Fruit fly (Drosophila melanogaster) whole organism, embryonic: ENCODE results near the gene CG42512.
A peak's percentile ranks its signal among the peaks of the same experiment; 100 is the strongest.

ENCODE experiments used
- Atf6 ChIP-seq: fragments of 200-800 bp; sonication (Bioruptor generic); IDR thresholded peaks from 2 replicates; pipeline ENCODE4 v1.3.6; 2022; ENCODE audit warnings: missing biosample characterization, missing genetic modification characterization
- Awh ChIP-seq: fragments of 200-800 bp; sonication (Bioruptor generic); IDR thresholded peaks from 2 replicates; pipeline ENCODE4, ENCODE4 v1.3.6; 2022; ENCODE audit warnings: missing biosample characterization, missing genetic modification characterization
- CG1024 ChIP-seq: fragments of 200-800 bp; sonication (Bioruptor generic); IDR thresholded peaks from 2 replicates; pipeline ENCODE4 v1.3.6; 2022; ENCODE audit warnings: missing biosample characterization, missing genetic modification characterization
- CG10543 ChIP-seq: fragments of 200-800 bp; sonication (Bioruptor generic); optimal IDR thresholded peaks from 3 replicates; lab custom pipeline; 2017; ENCODE audit warnings: missing biosample characterization, mild to moderate bottlenecking, missing genetic modification characterization, moderate library complexity
- CG10565 ChIP-seq: fragments of 200-800 bp; sonication (Bioruptor generic); optimal IDR thresholded peaks from 3 replicates; lab custom pipeline; 2016; ENCODE audit warnings: missing biosample characterization, mild to moderate bottlenecking, missing genetic modification characterization
- CG11398 ChIP-seq: fragments of 200-800 bp; sonication (Bioruptor generic); optimal IDR thresholded peaks from 2 replicates; lab custom pipeline; 2016; ENCODE audit warnings: missing biosample characterization, missing genetic modification characterization
- CG11696 ChIP-seq: fragments of 200-800 bp; sonication (Bioruptor generic); IDR thresholded peaks from 2 replicates; pipeline ENCODE4 v1.3.6; 2022; ENCODE audit warnings: missing biosample characterization, missing genetic modification characterization
- CG12659 ChIP-seq: fragments of 200-800 bp; sonication (Bioruptor generic); optimal IDR thresholded peaks from 3 replicates; lab custom pipeline; 2017; ENCODE audit warnings: mild to moderate bottlenecking, missing biosample characterization, missing genetic modification reagents, missing genetic modification characterization
- CG13424 ChIP-seq: fragments of 200-800 bp; sonication (Bioruptor generic); optimal IDR thresholded peaks from 2 replicates; lab custom pipeline; 2019; ENCODE audit warnings: missing biosample characterization, mild to moderate bottlenecking, missing genetic modification characterization, moderate library complexity
- CG13624 ChIP-seq: fragments of 200-800 bp; sonication (Bioruptor generic); optimal IDR thresholded peaks from 2 replicates; lab custom pipeline; 2016; ENCODE audit warnings: missing biosample characterization, missing genetic modification characterization
- CG15011 ChIP-seq: fragments of 200-800 bp; sonication (Bioruptor generic); optimal IDR thresholded peaks from 3 replicates; lab custom pipeline; 2018; ENCODE audit warnings: missing biosample characterization, mild to moderate bottlenecking, missing genetic modification characterization
- CG15696 ChIP-seq: fragments of 200-800 bp; sonication (Bioruptor generic); optimal IDR thresholded peaks from 2 replicates; lab custom pipeline; 2019; ENCODE audit warnings: missing biosample characterization, mild to moderate bottlenecking, missing genetic modification characterization, moderate library complexity
- CG1647 ChIP-seq: fragments of 200-800 bp; sonication (Bioruptor generic); optimal IDR thresholded peaks from 3 replicates; lab custom pipeline; 2016; ENCODE audit warnings: missing biosample characterization, missing genetic modification characterization
- CG17359 ChIP-seq: fragments of 200-800 bp; sonication (Bioruptor generic); optimal IDR thresholded peaks from 3 replicates; lab custom pipeline; 2018; ENCODE audit warnings: missing biosample characterization, mild to moderate bottlenecking, missing genetic modification characterization, moderate library complexity
- CG18262 ChIP-seq: fragments of 200-800 bp; optimal IDR thresholded peaks from 3 replicates; lab custom pipeline; 2019; ENCODE audit warnings: missing biosample characterization, mild to moderate bottlenecking, missing genetic modification characterization, moderate library complexity
- CG34422 ChIP-seq: fragments of 200-800 bp; sonication (Bioruptor generic); IDR thresholded peaks from 3 replicates; pipeline ENCODE4 v1.3.6; 2022; ENCODE audit warnings: missing biosample characterization, missing genetic modification characterization
- CG3847 ChIP-seq: fragments of 200-800 bp; sonication (Bioruptor generic); IDR thresholded peaks from 2 replicates; pipeline ENCODE4 v1.3.6; 2022; ENCODE audit warnings: missing biosample characterization, missing genetic modification characterization
- CG6175 ChIP-seq: fragments of 200-800 bp; sonication (Bioruptor generic); IDR thresholded peaks from 3 replicates; pipeline ENCODE4 v1.3.6; 2022; ENCODE audit warnings: missing biosample characterization, missing genetic modification characterization
- CG6791 ChIP-seq: fragments of 200-800 bp; sonication (Bioruptor generic); IDR thresholded peaks from 3 replicates; pipeline ENCODE4 v1.3.6; 2022; ENCODE audit warnings: missing biosample characterization, missing genetic modification characterization; ENCODE audit not compliant: partially characterized antibody
- CG6854 ChIP-seq: fragments of 200-800 bp; sonication (Bioruptor generic); optimal IDR thresholded peaks from 3 replicates; lab custom pipeline; 2017; ENCODE audit warnings: missing biosample characterization, mild to moderate bottlenecking, missing genetic modification characterization
- CG7745 ChIP-seq: fragments of 200-800 bp; sonication (Bioruptor generic); optimal IDR thresholded peaks from 2 replicates; lab custom pipeline; 2018; ENCODE audit warnings: missing biosample characterization, mild to moderate bottlenecking, missing genetic modification characterization, moderate library complexity
- CG8089 ChIP-seq: fragments of 200-800 bp; sonication (Bioruptor generic); optimal IDR thresholded peaks from 3 replicates; lab custom pipeline; 2016; ENCODE audit warnings: missing biosample characterization, missing genetic modification characterization
- CG8924 ChIP-seq: fragments of 200-800 bp; optimal IDR thresholded peaks from 3 replicates; lab custom pipeline; 2019; ENCODE audit warnings: missing biosample characterization, mild to moderate bottlenecking, missing genetic modification characterization, moderate library complexity
- Deaf1 ChIP-seq: fragments of 200-800 bp; optimal IDR thresholded peaks from 3 replicates; lab custom pipeline; 2019; ENCODE audit warnings: missing biosample characterization, mild to moderate bottlenecking, missing genetic modification characterization, moderate library complexity
- Dfd ChIP-seq, 2 experiments: fragments of >200 bp; optimal IDR thresholded peaks; 2 replicates each; lab custom pipeline; 2017; ENCODE audit warnings: missing biosample characterization in 2 of 2, missing genetic modification characterization in 2 of 2
- Fer3 ChIP-seq: fragments of 200-800 bp; sonication (Bioruptor generic); optimal IDR thresholded peaks from 2 replicates; lab custom pipeline; 2018; ENCODE audit warnings: missing biosample characterization, mild to moderate bottlenecking, missing genetic modification characterization, moderate library complexity
- H15 ChIP-seq: fragments of 200-800 bp; sonication (Bioruptor generic); IDR thresholded peaks from 3 replicates; pipeline ENCODE4 v1.3.6; 2022; ENCODE audit warnings: missing biosample characterization, missing genetic modification characterization
- H2.0 ChIP-seq: fragments of 200-800 bp; sonication (Bioruptor generic); IDR thresholded peaks from 2 replicates; pipeline ENCODE4 v1.3.6; 2022; ENCODE audit warnings: missing biosample characterization, missing genetic modification characterization
- Hmr ChIP-seq: fragments of 200-800 bp; sonication (Bioruptor generic); optimal IDR thresholded peaks from 3 replicates; lab custom pipeline; 2017; ENCODE audit warnings: mild to moderate bottlenecking, missing biosample characterization, missing genetic modification reagents, missing genetic modification characterization
- Hr78 ChIP-seq, 2 experiments: fragments of 200-800 bp in 1 of 2; fragments of >200 bp in 1 of 2; sonication (Bioruptor generic) in 1 of 2; optimal IDR thresholded peaks; 2 replicates each; lab custom pipeline; 2017 to 2019; ENCODE audit warnings: missing biosample characterization in 2 of 2, missing genetic modification characterization in 2 of 2, mild to moderate bottlenecking in 1 of 2, moderate library complexity in 1 of 2
- MTF-1 ChIP-seq: fragments of 200-800 bp; sonication (Bioruptor generic); optimal IDR thresholded peaks from 2 replicates; lab custom pipeline; 2018; ENCODE audit warnings: missing biosample characterization, mild to moderate bottlenecking, missing genetic modification characterization, borderline replicate concordance
- Mad ChIP-seq: fragments of 200-800 bp; sonication (Bioruptor generic); optimal IDR thresholded peaks from 2 replicates; lab custom pipeline; 2016; ENCODE audit warnings: missing biosample characterization, missing genetic modification characterization
- Meics ChIP-seq: fragments of 200-800 bp; sonication (Bioruptor generic); optimal IDR thresholded peaks from 2 replicates; lab custom pipeline; 2017; ENCODE audit warnings: missing biosample characterization, mild to moderate bottlenecking, missing genetic modification characterization
- Neu2 ChIP-seq: fragments of 200-800 bp; sonication (Bioruptor generic); optimal IDR thresholded peaks from 3 replicates; lab custom pipeline; 2016; ENCODE audit warnings: missing biosample characterization, missing genetic modification characterization, borderline replicate concordance
- Ravus ChIP-seq: fragments of 200-800 bp; sonication (Bioruptor generic); IDR thresholded peaks from 2 replicates; pipeline ENCODE4 v1.3.6; 2022; ENCODE audit warnings: missing biosample characterization, missing genetic modification characterization
- corto ChIP-seq: fragments of 200-800 bp; sonication (Bioruptor generic); optimal IDR thresholded peaks from 2 replicates; lab custom pipeline; 2016; ENCODE audit warnings: missing biosample characterization, mild to moderate bottlenecking, missing genetic modification characterization, moderate library complexity
- dan ChIP-seq: fragments of 200-800 bp; sonication (Bioruptor generic); IDR thresholded peaks from 2 replicates; pipeline ENCODE4 v1.3.6; 2022; ENCODE audit warnings: missing biosample characterization, missing genetic modification characterization
- gsb ChIP-seq: fragments of 200-800 bp; sonication (Bioruptor generic); IDR thresholded peaks from 2 replicates; pipeline ENCODE4 v1.3.6; 2022; ENCODE audit warnings: missing biosample characterization, missing genetic modification characterization
- lab ChIP-seq: fragments of 200-800 bp; sonication (Bioruptor generic); optimal IDR thresholded peaks from 3 replicates; lab custom pipeline; 2017; ENCODE audit warnings: missing biosample characterization, missing genetic modification characterization, mild to moderate bottlenecking, moderate library complexity, missing genetic modification reagents
- lola ChIP-seq, 3 experiments: fragments of >200 bp in 2 of 3; fragments of 200-800 bp in 1 of 3; sonication (Bioruptor generic) in 1 of 3; optimal IDR thresholded peaks; 2 replicates each; lab custom pipeline; 2017 to 2019; ENCODE audit warnings: missing biosample characterization in 3 of 3, missing genetic modification characterization in 3 of 3, mild to moderate bottlenecking in 1 of 3, moderate library complexity in 1 of 3
- nerfin-1 ChIP-seq: fragments of 200-800 bp; sonication (Bioruptor generic); optimal IDR thresholded peaks from 3 replicates; lab custom pipeline; 2019; ENCODE audit warnings: missing biosample characterization, mild to moderate bottlenecking, missing genetic modification characterization, moderate library complexity
- oc ChIP-seq: fragments of 200-800 bp; sonication (Bioruptor generic); optimal IDR thresholded peaks from 2 replicates; lab custom pipeline; 2018; ENCODE audit warnings: missing biosample characterization, mild to moderate bottlenecking, missing genetic modification characterization, moderate library complexity
- pzg ChIP-seq: fragments of 200-800 bp; sonication (Bioruptor generic); optimal IDR thresholded peaks from 3 replicates; lab custom pipeline; 2018; ENCODE audit warnings: missing biosample characterization, mild to moderate bottlenecking, missing genetic modification characterization, moderate library complexity
- run ChIP-seq: fragments of 200-800 bp; sonication (Bioruptor generic); optimal IDR thresholded peaks from 3 replicates; lab custom pipeline; 2018; ENCODE audit warnings: missing biosample characterization, mild to moderate bottlenecking, missing genetic modification characterization
- sug ChIP-seq: fragments of 200-800 bp; optimal IDR thresholded peaks from 2 replicates; lab custom pipeline; 2019; ENCODE audit warnings: missing biosample characterization, mild to moderate bottlenecking, missing genetic modification characterization, moderate library complexity
- tap ChIP-seq: fragments of 200-800 bp; optimal IDR thresholded peaks from 3 replicates; lab custom pipeline; 2019; ENCODE audit warnings: missing biosample characterization, mild to moderate bottlenecking, missing genetic modification characterization, moderate library complexity
- tx ChIP-seq: fragments of 200-800 bp; sonication (Bioruptor generic); optimal IDR thresholded peaks from 2 replicates; lab custom pipeline; 2016; ENCODE audit warnings: missing biosample characterization, missing genetic modification characterization
- unc-4 ChIP-seq: fragments of 200-800 bp; sonication (Bioruptor generic); IDR thresholded peaks from 2 replicates; pipeline ENCODE4 v1.3.6; 2022; ENCODE audit warnings: missing biosample characterization, missing genetic modification characterization; ENCODE audit not compliant: partially characterized antibody
- wor ChIP-seq: fragments of 200-800 bp; sonication (Bioruptor generic); IDR thresholded peaks from 2 replicates; pipeline ENCODE4 v1.3.6; 2022; ENCODE audit warnings: missing biosample characterization, missing genetic modification characterization

The CG42512 gene

dm6 chrX:16644535-16645131 is 6.5 kb upstream of the CG42512 start (continued):
- TF ChIP-seq sug, result peak; percentile 28
- TF ChIP-seq unc-4 (GFP tag; lab: Robert Waterston, UW), result no peak
- peak; percentile 69 for TF ChIP-seq oc
- no peak for TF ChIP-seq CG10565 (GFP tag; lab: Kevin White, UChicago)
- TF ChIP-seq lola (GFP tag; optimal IDR thresholded peaks at IDR 0.05; lab: Kevin White, UChicago), result peak in 1 of 3 experiments; percentile 22
- TF ChIP-seq Ravus (GFP tag; lab: Robert Waterston, UW), result no peak
- no peak for TF ChIP-seq CG3847 (GFP tag; lab: Robert Waterston, UW)
- TF ChIP-seq lab (GFP tag; lab: Kevin White, UChicago), result peak; percentile 55
- TF ChIP-seq Neu2 (GFP tag; lab: Kevin White, UChicago), result no peak
- TF ChIP-seq CG1647 (GFP tag; lab: Kevin White, UChicago), result no peak
- peak; percentile 75 for TF ChIP-seq Awh
- no peak for TF ChIP-seq Dfd (GFP tag; optimal IDR thresholded peaks at IDR 0.05; lab: Kevin White, UChicago)
- no peak for TF ChIP-seq CG6854 (GFP tag; lab: Kevin White, UChicago)
- TF ChIP-seq CG6791 (GFP tag; lab: Robert Waterston, UW), result no peak
- TF ChIP-seq Fer3 (tag; lab: Kevin White, UChicago), result peak; percentile 16
- no peak for TF ChIP-seq nerfin-1 (tag; lab: Kevin White, UChicago)
- TF ChIP-seq gsb (GFP tag; lab: Robert Waterston, UW), result no peak
- TF ChIP-seq tx, result no peak
- TF ChIP-seq run (tag; lab: Kevin White, UChicago), result peak; percentile 73
- TF ChIP-seq CG8924 (tag; lab: Kevin White, UChicago), result peak; percentile 27
- TF ChIP-seq Hr78 (GFP tag; optimal IDR thresholded peaks at IDR 0.05; lab: Kevin White, UChicago), result peak in 1 of 2 experiments; percentile 72
- peak; percentile 78 for TF ChIP-seq CG15696 (tag; lab: Kevin White, UChicago)
- TF ChIP-seq Deaf1 (tag; lab: Kevin White, UChicago), result no peak
- peak; percentile 65 for TF ChIP-seq CG11398
- TF ChIP-seq Atf6 (GFP tag; lab: Robert Waterston, UW), result peak; percentile 37; the same call in 1 of the 2 replicates
- TF ChIP-seq CG13424 (tag; lab: Kevin White, UChicago), result peak; percentile 36
- no peak for TF ChIP-seq H2.0 (GFP tag; lab: Robert Waterston, UW)
- TF ChIP-seq CG34422, result 0 out of 3 replicates have a peak, but pooled peaks have one; percentile 14
- TF ChIP-seq Meics (GFP tag; lab: Kevin White, UChicago), result peak; percentile 13
- peak; percentile 52 for TF ChIP-seq CG18262
- TF ChIP-seq dan (GFP tag; lab: Robert Waterston, UW), result no peak
- TF ChIP-seq CG12659, result no peak
- TF ChIP-seq CG6175 (GFP tag; lab: Robert Waterston, UW), result no peak
- TF ChIP-seq wor (GFP tag; lab: Robert Waterston, UW), result no peak
- TF ChIP-seq H15 (GFP tag; lab: Robert Waterston, UW), result no peak
- no peak for TF ChIP-seq CG13624
- TF ChIP-seq CG17359 (tag; lab: Kevin White, UChicago), result peak; percentile 71
- no peak for TF ChIP-seq corto (GFP tag; lab: Kevin White, UChicago)
- TF ChIP-seq CG7745 (tag; lab: Kevin White, UChicago), result peak; percentile 66
- no peak for TF ChIP-seq CG11696 (GFP tag; lab: Robert Waterston, UW)
- TF ChIP-seq tap (tag; lab: Kevin White, UChicago), result peak; percentile 28
- no peak for TF ChIP-seq CG1024 (GFP tag; lab: Robert Waterston, UW)
- peak; percentile 10 for TF ChIP-seq CG15011 (GFP tag; lab: Kevin White, UChicago)
- TF ChIP-seq CG10543, result peak; percentile 57
- TF ChIP-seq Hmr, result peak; percentile 19
- no peak for TF ChIP-seq pzg (GFP tag; lab: Kevin White, UChicago)
- TF ChIP-seq MTF-1, result peak; percentile 54
- TF ChIP-seq Mad (GFP tag; lab: Kevin White, UChicago), result no peak
- no peak for TF ChIP-seq CG8089 (GFP tag; lab: Kevin White, UChicago)
